Fruit fly (Drosophila melanogaster): ENCODE results near the gene CG10600.

- TF ChIP-seq CG6175 (GFP tag; IDR thresholded peaks at IDR 0.05) (no peak), CG9609 (GFP tag; optimal IDR thresholded peaks at IDR 0.05) (no peak), sc (optimal IDR thresholded peaks at IDR 0.05) (no peak), sc (GFP tag; optimal IDR thresholded peaks at IDR 0.05) (no peak), CG4730 (GFP tag; IDR thresholded peaks at IDR 0.05) (no peak), dan (GFP tag; IDR thresholded peaks at IDR 0.05) (no peak), Meics (GFP tag; optimal IDR thresholded peaks at IDR 0.05) (no peak), dysf (GFP tag; IDR thresholded peaks at IDR 0.05) (no peak), CG10959 (GFP tag; IDR thresholded peaks at IDR 0.05) (no peak), CG17829 (tag; optimal IDR thresholded peaks at IDR 0.05) (no peak), ab (GFP tag; optimal IDR thresholded peaks at IDR 0.05) (no peak)
These were observed 49.6 kb downstream of the CG10600 start for dm6 chr2L:18789773-18790385.

All from whole organism, embryonic.